Fruit fly (Drosophila melanogaster) whole organism: ENCODE data around the gene CG13047.

Source experiments
- CG8478 ChIP-seq: fragments of >200 bp; optimal IDR thresholded peaks from 2 replicates; lab custom pipeline; 2018; ENCODE audit warnings: inconsistent platforms
- Dll ChIP-seq: fragments of >200 bp; optimal IDR thresholded peaks from 2 replicates; lab custom pipeline; 2017
- EcR ChIP-seq, 2 experiments: fragments of >200 bp; optimal IDR thresholded peaks; 2 replicates each; lab custom pipeline; 2017; ENCODE audit warnings: missing biosample characterization in 2 of 2, missing genetic modification characterization in 2 of 2, missing genetic modification reagents in 2 of 2
- pan ChIP-seq: fragments of >200 bp; optimal IDR thresholded peaks from 2 replicates; lab custom pipeline; 2017
- psq ChIP-seq: fragments of >200 bp; optimal IDR thresholded peaks from 2 replicates; lab custom pipeline; 2017
- usp ChIP-seq: fragments of >200 bp; optimal IDR thresholded peaks from 2 replicates; lab custom pipeline; 2017; ENCODE audit warnings: missing biosample characterization, missing genetic modification characterization, mixed read lengths

The CG13047 gene

dm6 chr3L:16289067-16289466 lies 3.9 kb upstream of the CG13047 start:
- TF ChIP-seq EcR (GFP tag; optimal IDR thresholded peaks at IDR 0.05; lab: Kevin White, UChicago) (no peak), CG8478 (no peak), pan (lab: Kevin White, UChicago) (no peak), psq (no peak), Dll (lab: Kevin White, UChicago) (no peak), usp (GFP tag; lab: Kevin White, UChicago) (no peak)

dm6 chr3L:16288322-16288721 lies 3.1 kb upstream of the CG13047 start, which contains the start of gene CG13046:
Gene CG13046 (minus strand): TSS chr3L:16288422.
- TF ChIP-seq CG8478 (no peak), pan (lab: Kevin White, UChicago) (no peak), usp (GFP tag; lab: Kevin White, UChicago) (no peak), psq (no peak), Dll (lab: Kevin White, UChicago) (no peak), EcR (GFP tag; optimal IDR thresholded peaks at IDR 0.05; lab: Kevin White, UChicago) (no peak)

dm6 chr3L:16286258-16286657 lies 1.1 kb upstream of the CG13047 start:
- no peak for TF ChIP-seq pan (lab: Kevin White, UChicago)
- TF ChIP-seq Dll (lab: Kevin White, UChicago): no peak
- no peak for TF ChIP-seq EcR (GFP tag; optimal IDR thresholded peaks at IDR 0.05; lab: Kevin White, UChicago)
- no peak for TF ChIP-seq psq
- no peak for TF ChIP-seq usp (GFP tag; lab: Kevin White, UChicago)
- TF ChIP-seq CG8478: no peak

dm6 chr3L:16283821-16284220 lies 1.4 kb downstream of the CG13047 start, which contains the start of gene CG13048:
Gene CG13048 (minus strand): TSS chr3L:16283921.
- TF ChIP-seq pan (lab: Kevin White, UChicago): no peak
- no peak for TF ChIP-seq psq
- TF ChIP-seq EcR (GFP tag; optimal IDR thresholded peaks at IDR 0.05; lab: Kevin White, UChicago): no peak
- TF ChIP-seq Dll (lab: Kevin White, UChicago): no peak
- no peak for TF ChIP-seq usp (GFP tag; lab: Kevin White, UChicago)
- TF ChIP-seq CG8478: no peak

dm6 chr3L:16281880-16282556 lies 3.2 kb downstream of the CG13047 start, which contains the start of gene CG13049:
Gene CG13049 (minus strand): TSS chr3L:16281930.
- TF ChIP-seq Dll (lab: Kevin White, UChicago) (no peak), EcR (GFP tag; optimal IDR thresholded peaks at IDR 0.05; lab: Kevin White, UChicago) (no peak), usp (GFP tag; lab: Kevin White, UChicago) (no peak), CG8478 (no peak), psq (no peak)

- TF ChIP-seq EcR (GFP tag; optimal IDR thresholded peaks at IDR 0.05; lab: Kevin White, UChicago) (peak in 1 of 2 experiments; percentile 54), CG8478 (no peak), psq (no peak), pan (lab: Kevin White, UChicago) (no peak)
These were observed 5.2 kb downstream of the CG13047 start, which contains the start of gene CG13064 for dm6 chr3L:16279987-16280454. Gene CG13064 (plus strand): TSS chr3L:16280404.

- TF ChIP-seq pan (lab: Kevin White, UChicago) (no peak), psq (no peak), EcR (GFP tag; optimal IDR thresholded peaks at IDR 0.05; lab: Kevin White, UChicago) (no peak), CG8478 (no peak), Dll (lab: Kevin White, UChicago) (no peak), usp (GFP tag; lab: Kevin White, UChicago) (no peak)
These were observed 6.0 kb downstream of the CG13047 start, which contains the start of gene CG13050 for dm6 chr3L:16279171-16279570. Gene CG13050 (minus strand): TSS chr3L:16279271.

dm6 chr3L:16277135-16277534 lies 8.1 kb downstream of the CG13047 start, which contains the start of gene CG13065:
Gene CG13065 (plus strand): TSS chr3L:16277435.
- no peak for TF ChIP-seq CG8478
- TF ChIP-seq Dll (lab: Kevin White, UChicago): no peak
- TF ChIP-seq EcR (GFP tag; optimal IDR thresholded peaks at IDR 0.05; lab: Kevin White, UChicago): no peak
- no peak for TF ChIP-seq pan (lab: Kevin White, UChicago)
- TF ChIP-seq psq: no peak
- no peak for TF ChIP-seq usp (GFP tag; lab: Kevin White, UChicago)

- peak in 1 of 2 experiments; percentile 71 for TF ChIP-seq EcR (GFP tag; optimal IDR thresholded peaks at IDR 0.05; lab: Kevin White, UChicago)
- no peak for TF ChIP-seq psq
- TF ChIP-seq pan (lab: Kevin White, UChicago): no peak
- TF ChIP-seq CG8478: no peak
- TF ChIP-seq Dll (lab: Kevin White, UChicago): no peak
These were observed 9.7 kb downstream of the CG13047 start for dm6 chr3L:16275391-16276017.

- no peak for TF ChIP-seq psq
These were observed 12.7 kb downstream of the CG13047 start, which contains the start of gene CG13066 for dm6 chr3L:16272338-16272959. Gene CG13066 (plus strand): TSS chr3L:16272909.

dm6 chr3L:16270802-16271332 lies 14.3 kb downstream of the CG13047 start, which contains the start of the genes CG34248 and CG13067:
Gene CG34248 (minus strand): TSS chr3L:16270902.
Gene CG13067 (plus strand): TSS chr3L:16271282.
- TF ChIP-seq EcR (GFP tag; optimal IDR thresholded peaks at IDR 0.05; lab: Kevin White, UChicago) (no peak), psq (no peak), CG8478 (no peak)

- TF ChIP-seq usp (GFP tag; lab: Kevin White, UChicago): no peak
These were observed 16.1 kb downstream of the CG13047 start, which contains the start of gene CG13068 for dm6 chr3L:16269092-16269491. Gene CG13068 (plus strand): TSS chr3L:16269392.
